Worm (Caenorhabditis elegans) whole organism, L4/young adult: ENCODE results near the gene F10C2.3.

Experiments
- W03F9.2 ChIP-seq: fragments of 150-350 bp; optimal IDR thresholded peaks from 2 replicates; lab custom pipeline; 2014; ENCODE audit warnings: missing biosample characterization, missing genetic modification characterization
- dao-5 ChIP-seq: sonication (generic microtip); optimal IDR thresholded peaks from 2 replicates; lab custom pipeline; 2016; ENCODE audit warnings: missing genotype, missing genetic modification characterization, moderate library complexity, missing compliant biosample characterization

DNA sequence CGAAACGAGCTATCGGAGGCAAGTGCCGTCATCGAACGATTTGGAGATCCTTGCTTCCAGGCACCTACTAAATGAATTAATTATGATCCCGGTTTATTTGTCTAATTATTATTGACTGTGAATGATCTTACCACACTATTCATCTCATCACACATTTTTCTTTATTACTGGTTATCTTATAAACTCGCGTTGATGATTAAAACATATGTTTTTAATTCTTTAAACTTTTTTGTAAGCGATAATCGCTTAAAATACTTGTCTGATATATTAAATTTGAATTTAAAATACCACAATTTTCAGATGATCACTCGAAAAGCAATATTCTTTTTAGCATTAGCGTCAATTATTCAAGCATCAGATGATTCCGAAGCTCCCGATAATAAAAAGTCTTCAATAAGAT lies 25.0 kb downstream of the F10C2.3 start, which contains the start of gene F10C2.5:
- TF ChIP-seq dao-5 (tag; lab: Kevin White, UChicago) (no peak), W03F9.2 (tag; lab: Kevin White, UChicago) (no peak)
